Fruit fly (Drosophila melanogaster): Measurements from ENCODE around the gene CG5001.

The CG5001 gene

dm6 chr2L:1169867-1170415 lies 15.6 kb upstream of the CG5001 start, which contains the start of the genes CG31922 and Plap (continued):
- TF ChIP-seq CG30020 (tag; optimal IDR thresholded peaks at IDR 0.05) (peak; percentile 68), CG9215 (GFP tag; IDR thresholded peaks at IDR 0.05) (peak; percentile 78), Sox102F (GFP tag; optimal IDR thresholded peaks at IDR 0.05) (no peak), odd (GFP tag; optimal IDR thresholded peaks at IDR 0.05) (no peak), gt (GFP tag; IDR thresholded peaks at IDR 0.05) (no peak), Adf1 (GFP tag; IDR thresholded peaks at IDR 0.05) (no peak), fru (optimal IDR thresholded peaks at IDR 0.05) (no peak), C15 (GFP tag; IDR thresholded peaks at IDR 0.05) (no peak), fd96Cb (tag; optimal IDR thresholded peaks at IDR 0.05) (peak; percentile 32), CG12155 (GFP tag; optimal IDR thresholded peaks at IDR 0.05) (peak; percentile 80), crc (GFP tag; optimal IDR thresholded peaks at IDR 0.05) (peak; percentile 32), Hr39 (optimal IDR thresholded peaks at IDR 0.05) (no peak), otp (GFP tag; IDR thresholded peaks at IDR 0.05) (no peak), Aef1 (GFP tag; IDR thresholded peaks at IDR 0.05) (peak; percentile 60; the same call in 2 of the 3 replicates), NfI (GFP tag; optimal IDR thresholded peaks at IDR 0.05) (peak; percentile 75), disco-r (GFP tag; optimal IDR thresholded peaks at IDR 0.05) (peak; percentile 31), tin (GFP tag; optimal IDR thresholded peaks at IDR 0.05) (peak; percentile 76), CG3065 (GFP tag; optimal IDR thresholded peaks at IDR 0.05) (no peak), Elba2 (GFP tag; optimal IDR thresholded peaks at IDR 0.05) (no peak), CG4328 (GFP tag; optimal IDR thresholded peaks at IDR 0.05) (peak; percentile 55), danr (GFP tag; IDR thresholded peaks at IDR 0.05) (peak; percentile 26; the same call in 1 of the 2 replicates), CG12391 (tag; optimal IDR thresholded peaks at IDR 0.05) (peak; percentile 82), CG11085 (GFP tag; IDR thresholded peaks at IDR 0.05) (0 out of 2 replicates have a peak, but pooled peaks have one; percentile 17), CG1647 (GFP tag; optimal IDR thresholded peaks at IDR 0.05) (peak; percentile 69), CG8944 (GFP tag; optimal IDR thresholded peaks at IDR 0.05) (peak; percentile 42), z (GFP tag; IDR thresholded peaks at IDR 0.05) (no peak), CG10321 (GFP tag; IDR thresholded peaks at IDR 0.05) (no peak), Lim3 (GFP tag; IDR thresholded peaks at IDR 0.05) (no peak), Ets97D (GFP tag; optimal IDR thresholded peaks at IDR 0.05) (peak; percentile 75), GATAe (GFP tag; conservative IDR thresholded peaks at IDR 0.05) (peak; percentile 27; the same call in 1 of the 2 replicates), Dbx (GFP tag; IDR thresholded peaks at IDR 0.05) (peak; percentile 76; the same call in 2 of the 3 replicates), CG14710 (tag; optimal IDR thresholded peaks at IDR 0.05) (peak; percentile 86), CG7786 (GFP tag; optimal IDR thresholded peaks at IDR 0.05) (peak; percentile 67), Deaf1 (tag; optimal IDR thresholded peaks at IDR 0.05) (peak; percentile 41), B-H2 (GFP tag; optimal IDR thresholded peaks at IDR 0.05) (no peak), mld (GFP tag; IDR thresholded peaks at IDR 0.05; ENCODE audit: partially characterized antibody) (peak; percentile 82; the same call in 2 of the 3 replicates), sim (GFP tag; IDR thresholded peaks at IDR 0.05) (no peak), CG16815 (GFP tag; optimal IDR thresholded peaks at IDR 0.05) (peak; percentile 48), ase (GFP tag; IDR thresholded peaks at IDR 0.05) (no peak), Doc3 (GFP tag; IDR thresholded peaks at IDR 0.05; ENCODE audit: partially characterized antibody) (peak; percentile 94), tll (GFP tag; optimal IDR thresholded peaks at IDR 0.05) (peak in 1 of 2 experiments; percentile 8), kah (GFP tag; optimal IDR thresholded peaks at IDR 0.05) (no peak), CG4707 (GFP tag; optimal IDR thresholded peaks at IDR 0.05) (no peak), CG9817 (tag; optimal IDR thresholded peaks at IDR 0.05) (peak; percentile 72), H2.0 (GFP tag; IDR thresholded peaks at IDR 0.05) (peak; percentile 48), trem (tag; optimal IDR thresholded peaks at IDR 0.05) (peak; percentile 86), CG12659 (GFP tag; optimal IDR thresholded peaks at IDR 0.05) (peak; percentile 82), hkb (optimal IDR thresholded peaks at IDR 0.05) (no peak), hkb (GFP tag; IDR thresholded peaks at IDR 0.05) (peak; percentile 59; the same call in 1 of the 2 replicates), CG6254 (GFP tag; optimal IDR thresholded peaks at IDR 0.05) (no peak), Atf6 (GFP tag; IDR thresholded peaks at IDR 0.05) (peak; percentile 60; the same call in 1 of the 2 replicates)

All from whole organism, embryonic.